Worm (Caenorhabditis elegans) whole organism, young adult: ENCODE data around the gene C17F4.8.

ENCODE experiments used
- B0336.3 ChIP-seq: fragments of 200-800 bp; sonication (Bioruptor generic); IDR thresholded peaks from 2 replicates; pipeline ENCODE4 v1.3.6; 2022; ENCODE audit warnings: missing genetic modification characterization, missing compliant biosample characterization
- F33H1.4 ChIP-seq: fragments of 200-800 bp; sonication (Bioruptor generic); IDR thresholded peaks from 2 replicates; pipeline ENCODE4 v1.3.6; 2022; ENCODE audit warnings: missing genetic modification reagents, missing genetic modification characterization, missing compliant biosample characterization
- F49E8.2 ChIP-seq: sonication (generic microtip); optimal IDR thresholded peaks from 3 replicates; lab custom pipeline; 2017; ENCODE audit warnings: missing genetic modification characterization, mild to moderate bottlenecking, missing compliant biosample characterization, antibody characterized with exemption, moderate library complexity; ENCODE audit not compliant: insufficient read depth
- F55B11.4 ChIP-seq: sonication (generic microtip); optimal IDR thresholded peaks from 2 replicates; lab custom pipeline; 2016; ENCODE audit warnings: missing compliant biosample characterization, missing genetic modification characterization, borderline replicate concordance; ENCODE audit not compliant: insufficient read depth
- F57A8.1 ChIP-seq: fragments of 200-800 bp; sonication (Bioruptor generic); optimal IDR thresholded peaks from 2 replicates; lab custom pipeline; 2018; ENCODE audit warnings: mild to moderate bottlenecking, missing genetic modification characterization, moderate library complexity, missing compliant biosample characterization
- K12H6.12 ChIP-seq: fragments of 200-800 bp; sonication (Bioruptor generic); optimal IDR thresholded peaks from 2 replicates; lab custom pipeline; 2018; ENCODE audit warnings: mild to moderate bottlenecking, missing genetic modification characterization, missing compliant biosample characterization
- T07F8.4 ChIP-seq: sonication (generic microtip); optimal IDR thresholded peaks from 2 replicates; lab custom pipeline; 2016; ENCODE audit warnings: mild to moderate bottlenecking, missing genetic modification characterization, moderate library complexity, missing compliant biosample characterization
- Y53G8AR.9 ChIP-seq: fragments of 200-800 bp; sonication (Bioruptor generic); conservative IDR thresholded peaks from 2 replicates; pipeline ENCODE4 v1.3.6; 2022; ENCODE audit warnings: missing genetic modification reagents, missing genetic modification characterization, missing compliant biosample characterization
- Y67H2A.10 ChIP-seq: fragments of 200-800 bp; sonication (Bioruptor generic); conservative IDR thresholded peaks from 2 replicates; pipeline ENCODE4 v1.3.6; 2022; ENCODE audit warnings: missing genetic modification reagents, missing genetic modification characterization, missing compliant biosample characterization
- Y79H2A.3 ChIP-seq: fragments of 200-800 bp; sonication (Bioruptor generic); conservative IDR thresholded peaks from 2 replicates; pipeline ENCODE4 v1.3.6; 2022; ENCODE audit warnings: missing genetic modification reagents, missing genetic modification characterization, missing compliant biosample characterization
- Y95B8A.8 ChIP-seq: fragments of 200-800 bp; sonication (Bioruptor generic); IDR thresholded peaks from 2 replicates; pipeline ENCODE4 v1.3.6; 2022; ENCODE audit warnings: missing genetic modification reagents, missing genetic modification characterization, missing compliant biosample characterization
- atf-7 ChIP-seq: sonication (generic microtip); optimal IDR thresholded peaks from 2 replicates; lab custom pipeline; 2017; ENCODE audit warnings: mild to moderate bottlenecking, missing genetic modification characterization, missing compliant biosample characterization
- attf-5 ChIP-seq: fragments of 200-800 bp; sonication (Bioruptor generic); optimal IDR thresholded peaks from 2 replicates; lab custom pipeline; 2018; ENCODE audit warnings: mild to moderate bottlenecking, missing genetic modification characterization, missing compliant biosample characterization
- bed-1 ChIP-seq: fragments of 200-800 bp; sonication (Bioruptor generic); IDR thresholded peaks from 2 replicates; pipeline ENCODE4 v1.3.6; 2022; ENCODE audit warnings: missing genetic modification reagents, missing genetic modification characterization, missing compliant biosample characterization
- cebp-1 ChIP-seq, 2 experiments: fragments of 200-800 bp in 1 of 2; sonication (Bioruptor generic) in 1 of 2; sonication (generic microtip) in 1 of 2; IDR thresholded peaks in 1 of 2; optimal IDR thresholded peaks in 1 of 2; 2 replicates each; pipeline versions ENCODE4 v1.3.6 to Lab custom; 2017 to 2022; ENCODE audit warnings: missing compliant biosample characterization in 2 of 2, missing genetic modification characterization in 2 of 2, mild to moderate bottlenecking in 1 of 2, missing genetic modification reagents in 1 of 2, moderate library complexity in 1 of 2
- ceh-58 ChIP-seq: fragments of 200-800 bp; sonication (Bioruptor generic); IDR thresholded peaks from 2 replicates; pipeline ENCODE4 v1.3.6; 2022; ENCODE audit warnings: missing genetic modification characterization, missing compliant biosample characterization
- him-1 ChIP-seq: sonication (generic microtip); optimal IDR thresholded peaks from 2 replicates; lab custom pipeline; 2016; ENCODE audit warnings: missing genotype, missing genetic modification reagents, missing genetic modification characterization, missing compliant biosample characterization
- lin-40 ChIP-seq: sonication (generic microtip); optimal IDR thresholded peaks from 2 replicates; lab custom pipeline; 2016; ENCODE audit warnings: missing genetic modification characterization, mild to moderate bottlenecking, missing compliant biosample characterization, missing genotype, missing genetic modification reagents
- lin-54 ChIP-seq: fragments of 200-800 bp; sonication (Bioruptor generic); optimal IDR thresholded peaks from 2 replicates; lab custom pipeline; 2018; ENCODE audit warnings: mild to moderate bottlenecking, missing genetic modification characterization, missing compliant biosample characterization
- lir-1 ChIP-seq: fragments of 200-800 bp; sonication (Bioruptor generic); conservative IDR thresholded peaks from 2 replicates; pipeline ENCODE4 v1.3.6; 2022; ENCODE audit warnings: missing genetic modification reagents, missing genetic modification characterization, missing compliant biosample characterization
- lsy-27 ChIP-seq: sonication (generic microtip); optimal IDR thresholded peaks from 2 replicates; lab custom pipeline; 2017; ENCODE audit warnings: missing genetic modification characterization, mild to moderate bottlenecking, missing compliant biosample characterization, antibody characterized with exemption, missing genotype, borderline replicate concordance; ENCODE audit not compliant: insufficient read depth
- madf-10 ChIP-seq: sonication (generic microtip); optimal IDR thresholded peaks from 2 replicates; lab custom pipeline; 2016; ENCODE audit warnings: mild to moderate bottlenecking, missing genetic modification characterization, missing compliant biosample characterization
- mcd-1 ChIP-seq: fragments of 200-800 bp; sonication (Bioruptor generic); IDR thresholded peaks from 2 replicates; pipeline ENCODE4 v1.3.6; 2022; ENCODE audit warnings: missing genetic modification reagents, missing genetic modification characterization, missing compliant biosample characterization
- mes-4 ChIP-seq: sonication (generic microtip); optimal IDR thresholded peaks from 2 replicates; lab custom pipeline; 2016; ENCODE audit warnings: missing genotype, missing genetic modification characterization, missing compliant biosample characterization
- nhr-120 ChIP-seq: fragments of 200-800 bp; sonication (Bioruptor generic); IDR thresholded peaks from 2 replicates; pipeline ENCODE4 v1.3.6; 2022; ENCODE audit warnings: missing genetic modification characterization, missing compliant biosample characterization
- nhr-27 ChIP-seq: fragments of 200-800 bp; sonication (Bioruptor generic); optimal IDR thresholded peaks from 2 replicates; lab custom pipeline; 2018; ENCODE audit warnings: mild to moderate bottlenecking, missing genetic modification characterization, moderate library complexity, missing compliant biosample characterization
- nhr-80 ChIP-seq: sonication (generic microtip); optimal IDR thresholded peaks from 2 replicates; lab custom pipeline; 2016; ENCODE audit warnings: missing genetic modification characterization, missing compliant biosample characterization
- nhr-90 ChIP-seq: sonication (generic microtip); optimal IDR thresholded peaks from 2 replicates; lab custom pipeline; 2016; ENCODE audit warnings: missing genotype, mild to moderate bottlenecking, missing genetic modification characterization, missing compliant biosample characterization
- pbrm-1 ChIP-seq: fragments of 200-800 bp; sonication (Bioruptor generic); IDR thresholded peaks from 2 replicates; pipeline ENCODE4 v1.3.6; 2022; ENCODE audit warnings: missing genetic modification reagents, missing genetic modification characterization, missing compliant biosample characterization
- rpc-1 ChIP-seq, 2 experiments: fragments of 150-350 bp in 1 of 2; sonication (generic microtip) in 1 of 2; optimal IDR thresholded peaks; 2 replicates each; lab custom pipeline; 2014 to 2018; ENCODE audit warnings: missing biosample characterization in 1 of 2, missing genetic modification characterization in 1 of 2, missing genetic modification reagents in 1 of 2, missing genotype in 1 of 2
- snpc-1.1 ChIP-seq: sonication (generic microtip); optimal IDR thresholded peaks from 2 replicates; lab custom pipeline; 2017; ENCODE audit warnings: missing genetic modification characterization, mild to moderate bottlenecking, missing compliant biosample characterization, antibody characterized with exemption, moderate library complexity, missing genotype, missing genetic modification reagents; ENCODE audit not compliant: insufficient read depth
- sptf-2 ChIP-seq: fragments of 200-800 bp; sonication (Bioruptor generic); optimal IDR thresholded peaks from 2 replicates; lab custom pipeline; 2018; ENCODE audit warnings: mild to moderate bottlenecking, missing genetic modification characterization, missing compliant biosample characterization
- tbx-9 ChIP-seq: sonication (generic microtip); optimal IDR thresholded peaks from 2 replicates; lab custom pipeline; 2016; ENCODE audit warnings: borderline replicate concordance, missing genetic modification characterization, inconsistent platforms, missing compliant biosample characterization
- xnd-1 ChIP-seq: sonication (generic microtip); optimal IDR thresholded peaks from 2 replicates; lab custom pipeline; 2016; ENCODE audit warnings: missing genotype, missing genetic modification reagents, missing genetic modification characterization, missing compliant biosample characterization
- ztf-22 ChIP-seq: fragments of 200-800 bp; sonication (Bioruptor generic); optimal IDR thresholded peaks from 2 replicates; lab custom pipeline; 2018; ENCODE audit warnings: mild to moderate bottlenecking, missing genetic modification characterization, moderate library complexity, missing compliant biosample characterization
- ztf-28 ChIP-seq: fragments of 200-800 bp; sonication (Bioruptor generic); IDR thresholded peaks from 2 replicates; pipeline ENCODE4 v1.3.6; 2022; ENCODE audit warnings: missing genetic modification reagents, missing genetic modification characterization, missing compliant biosample characterization
- ztf-3 ChIP-seq: fragments of 200-800 bp; sonication (Bioruptor generic); optimal IDR thresholded peaks from 2 replicates; lab custom pipeline; 2018; ENCODE audit warnings: mild to moderate bottlenecking, missing genetic modification characterization, missing compliant biosample characterization

The C17F4.8 gene

DNA sequence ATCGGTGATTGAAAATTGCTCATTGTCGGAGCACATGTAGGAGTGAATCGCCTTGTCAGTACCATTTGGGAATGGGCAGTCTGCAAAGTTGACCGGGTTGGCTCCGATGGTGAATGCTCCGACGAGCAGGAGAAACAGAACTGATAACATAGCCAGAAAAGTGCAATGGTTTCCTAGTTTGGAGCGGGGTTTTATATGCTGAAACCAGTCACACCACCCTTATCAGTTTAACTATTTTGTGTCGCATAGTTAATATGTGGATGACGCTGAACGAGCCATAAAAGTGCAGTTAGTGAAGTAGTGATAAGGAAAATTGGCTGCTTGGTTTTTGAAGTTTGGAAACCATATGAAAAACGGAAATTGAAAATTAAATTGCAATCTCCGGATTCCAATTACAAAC, 11.2 kb upstream of the C17F4.8 start, which contains the start of gene C17F4.7 (continued):
- TF ChIP-seq nhr-27 (tag; lab: Kevin White, UChicago) (no peak), atf-7 (tag; lab: Kevin White, UChicago) (peak; percentile 50), lin-40 (tag; lab: Kevin White, UChicago) (no peak), Y53G8AR.9 (no peak), ztf-22 (GFP tag; lab: Kevin White, UChicago) (peak; percentile 29), F57A8.1 (GFP tag; lab: Kevin White, UChicago) (no peak), madf-10 (peak; percentile 11), lin-54 (no peak), pbrm-1 (GFP tag; lab: Robert Waterston, UW) (0 out of 2 replicates have a peak, but pooled peaks have one; percentile 40), mcd-1 (GFP tag; lab: Robert Waterston, UW) (no peak), ztf-28 (GFP tag; lab: Robert Waterston, UW) (no peak), lir-1 (GFP tag; lab: Robert Waterston, UW) (no peak), cebp-1 (GFP tag; IDR thresholded peaks at IDR 0.05; lab: Robert Waterston, UW) (no peak), cebp-1 (tag; optimal IDR thresholded peaks at IDR 0.05; lab: Kevin White, UChicago) (peak; percentile 14), T07F8.4 (tag; lab: Kevin White, UChicago) (no peak), B0336.3 (GFP tag; lab: Robert Waterston, UW) (0 out of 2 replicates have a peak, but pooled peaks have one; percentile 16), attf-5 (GFP tag; lab: Kevin White, UChicago) (peak; percentile 2)
- TF ChIP-seq, all 124 proteins: peak for 13

- TF ChIP-seq ztf-28 (GFP tag; lab: Robert Waterston, UW) (no peak), nhr-90 (peak; percentile 43), nhr-80 (tag; lab: Kevin White, UChicago) (peak; percentile 74), Y53G8AR.9 (peak; percentile 47; the same call in 1 of the 2 replicates)
- TF ChIP-seq, all 124 proteins: peak for 3
Measured at ce11 chrII:3244758-3245157, 10.1 kb upstream of the C17F4.8 start.

ce11 chrII:3244070-3244469, 9.4 kb upstream of the C17F4.8 start, which contains the start of gene C17F4.12:
TSS of gene C17F4.12 (minus strand) at chrII:3244170.
- TF ChIP-seq F49E8.2 (tag; lab: Kevin White, UChicago) (no peak), nhr-80 (tag; lab: Kevin White, UChicago) (no peak), K12H6.12 (tag; lab: Kevin White, UChicago) (no peak)

ce11 chrII:3241842-3242241, 7.2 kb upstream of the C17F4.8 start:
- TF ChIP-seq ztf-3 (no peak), nhr-27 (tag; lab: Kevin White, UChicago) (no peak), nhr-120 (GFP tag; lab: Robert Waterston, UW) (no peak), snpc-1.1 (tag; lab: Kevin White, UChicago) (no peak), tbx-9 (tag; lab: Kevin White, UChicago) (no peak), ceh-58 (GFP tag; lab: Robert Waterston, UW) (no peak), Y95B8A.8 (GFP tag; lab: Robert Waterston, UW) (no peak), him-1 (tag; lab: Kevin White, UChicago) (no peak), xnd-1 (tag; lab: Kevin White, UChicago) (no peak), Y79H2A.3 (no peak), sptf-2 (GFP tag; lab: Kevin White, UChicago) (no peak), atf-7 (tag; lab: Kevin White, UChicago) (no peak), lsy-27 (tag; lab: Kevin White, UChicago) (no peak), F33H1.4 (GFP tag; lab: Robert Waterston, UW) (no peak), rpc-1 (optimal IDR thresholded peaks at IDR 0.05; lab: Kevin White, UChicago) (no peak), rpc-1 (tag; optimal IDR thresholded peaks at IDR 0.05; lab: Kevin White, UChicago) (no peak), mes-4 (no peak), Y67H2A.10 (GFP tag; lab: Robert Waterston, UW) (no peak), bed-1 (GFP tag; lab: Robert Waterston, UW) (no peak), F55B11.4 (tag; lab: Kevin White, UChicago) (no peak)
- TF ChIP-seq, all 124 proteins: peak for 0
